Fruit fly (Drosophila melanogaster) whole organism, adult: ENCODE measurements around the gene CG46504.
"Not testable (repeated sequence)": the region's sequence is repeated elsewhere in the genome, so short reads cannot be mapped to it uniquely, and the experiment has no call there.

Source experiments
- CG14711 ChIP-seq: fragments of 200-800 bp; sonication (Bioruptor generic); optimal IDR thresholded peaks from 2 replicates; lab custom pipeline; 2018; ENCODE audit warnings: missing biosample characterization, mild to moderate bottlenecking, missing genetic modification characterization, moderate library complexity
- kay ChIP-seq: fragments of 200-800 bp; sonication (Bioruptor generic); peaks from one replicate; lab custom pipeline; 2016; ENCODE audit warnings: missing biosample characterization, missing genetic modification characterization, borderline replicate concordance
- ovo ChIP-seq: fragments of 200-800 bp; sonication (Bioruptor generic); optimal IDR thresholded peaks from 2 replicates; lab custom pipeline; 2016; ENCODE audit warnings: missing biosample characterization, missing genetic modification characterization
- pad ChIP-seq: fragments of 200-800 bp; sonication (Bioruptor generic); optimal IDR thresholded peaks from 3 replicates; lab custom pipeline; 2017; ENCODE audit warnings: missing biosample characterization, missing genetic modification characterization, mild to moderate bottlenecking, moderate library complexity, missing genetic modification reagents
- toe ChIP-seq: fragments of 200-800 bp; sonication (Bioruptor generic); optimal IDR thresholded peaks from 2 replicates; lab custom pipeline; 2016; ENCODE audit warnings: missing biosample characterization, missing genetic modification characterization

dm6 chrX:22142758-22143157, 4.8 kb upstream of the CG46504 start, which contains the start of gene CG40813:
- TF ChIP-seq toe; kay; CG14711 (tag; lab: Kevin White, UChicago); pad (GFP tag; lab: Kevin White, UChicago); ovo (GFP tag; lab: Kevin White, UChicago): not testable (repeated sequence)
